Worm (Caenorhabditis elegans): ENCODE data around the gene R02D5.1.

DNA sequence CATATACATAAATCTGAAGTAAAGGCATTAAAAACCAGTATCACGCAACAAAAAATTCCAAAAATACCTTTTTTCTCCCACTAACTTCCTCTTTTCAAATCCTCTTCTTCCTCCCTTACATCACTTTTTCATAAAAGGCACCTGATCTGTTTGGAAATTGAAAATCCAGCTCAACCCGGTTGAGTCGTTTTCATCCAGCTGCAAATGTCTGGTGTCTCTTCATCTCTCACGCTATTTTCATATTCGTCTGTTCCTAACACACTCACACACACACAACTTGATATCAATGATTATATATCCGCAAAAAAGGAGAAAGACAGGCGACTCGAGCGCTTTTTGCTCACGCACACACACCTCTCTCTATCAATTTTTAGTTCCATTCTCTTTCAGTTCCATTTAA, 24.3 kb downstream of the R02D5.1 start:
- TF ChIP-seq nhr-237 (tag; optimal IDR thresholded peaks at IDR 0.05) (no peak), pha-4 (GFP tag; IDR thresholded peaks at IDR 0.05) (no peak), pha-4 (tag; optimal IDR thresholded peaks at IDR 0.05) (no peak)

All from whole organism, L4 larva.